Worm (Caenorhabditis elegans) whole organism, young adult: ENCODE results near the gene M117.3.

Source experiments
- B0035.1 ChIP-seq: sonication (generic microtip); optimal IDR thresholded peaks from 2 replicates; lab custom pipeline; 2016; ENCODE audit warnings: missing genetic modification characterization, mild to moderate bottlenecking, missing compliant biosample characterization, missing genotype, missing genetic modification reagents
- aptf-3 ChIP-seq: fragments of 200-800 bp; sonication (Bioruptor generic); IDR thresholded peaks from 2 replicates; pipeline ENCODE4 v1.3.6; 2022; ENCODE audit warnings: missing genetic modification characterization, missing compliant biosample characterization

DNA sequence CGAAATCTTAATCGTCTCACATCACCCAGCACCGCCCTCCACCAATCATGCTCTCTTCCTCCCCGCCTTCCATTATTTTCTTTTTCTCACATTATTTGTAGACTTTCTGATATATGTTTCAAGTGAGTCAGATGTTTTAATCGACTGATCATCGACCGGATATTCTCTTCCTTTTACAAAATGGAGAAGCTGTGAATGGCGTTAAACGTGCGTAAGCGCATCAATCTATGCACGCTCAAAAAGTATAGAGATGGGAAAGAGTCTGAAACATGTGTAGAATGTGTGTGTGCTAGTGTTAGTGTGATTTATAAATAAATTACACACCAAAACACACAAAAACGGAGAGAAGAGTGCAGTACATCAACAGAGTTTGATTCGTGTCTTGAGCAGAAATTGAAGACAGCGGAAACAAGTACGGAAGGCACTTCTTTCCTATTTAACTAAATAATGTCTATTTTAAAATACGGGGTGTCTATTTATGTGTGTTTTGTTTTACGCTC is 45.0 kb upstream of the M117.3 start:
- no peak for TF ChIP-seq B0035.1 (tag; lab: Kevin White, UChicago)
- no peak for TF ChIP-seq aptf-3
